Worm (Caenorhabditis elegans) whole organism, L1 larva: ENCODE data around the gene F21D12.2.
A peak's percentile ranks its signal among the peaks of the same experiment; 100 is the strongest.

Experiments used
- F16B12.6 ChIP-seq: fragments of 150-350 bp; optimal IDR thresholded peaks from 2 replicates; lab custom pipeline; 2014; ENCODE audit warnings: missing biosample characterization, missing genetic modification characterization
- aly-2 ChIP-seq: fragments of 150-350 bp; optimal IDR thresholded peaks from 2 replicates; lab custom pipeline; 2014; ENCODE audit warnings: missing biosample characterization, missing genetic modification characterization
- blmp-1 ChIP-seq: fragments of 150-350 bp; optimal IDR thresholded peaks from 2 replicates; lab custom pipeline; 2014; ENCODE audit warnings: missing biosample characterization, missing genetic modification characterization
- dpl-1 ChIP-seq, 3 experiments: fragments of 150-350 bp in 2 of 3; sonication (generic microtip) in 1 of 3; optimal IDR thresholded peaks; 2 replicates each; lab custom pipeline; 2014 to 2017; ENCODE audit warnings: missing biosample characterization in 3 of 3, missing genetic modification characterization in 3 of 3, missing genetic modification reagents in 3 of 3
- dsc-1 ChIP-seq: sonication (generic microtip); optimal IDR thresholded peaks from 2 replicates; lab custom pipeline; 2016; ENCODE audit warnings: mild to moderate bottlenecking, missing genetic modification characterization, missing compliant biosample characterization
- efl-1 ChIP-seq, 4 experiments: fragments of 150-350 bp; optimal IDR thresholded peaks in 3 of 4; peaks in 1 of 4; 1 replicate in 1 of 4; 2 replicates in 3 of 4; lab custom pipeline; 2014; ENCODE audit warnings: missing biosample characterization in 2 of 4, missing genetic modification characterization in 2 of 4, missing genetic modification reagents in 2 of 4
- efl-3 ChIP-seq: fragments of 200-800 bp; sonication (Bioruptor generic); optimal IDR thresholded peaks from 2 replicates; lab custom pipeline; 2018; ENCODE audit warnings: mild to moderate bottlenecking, missing genetic modification characterization, missing compliant biosample characterization
- elt-3 ChIP-seq, 6 experiments: fragments of 150-350 bp in 1 of 6; sonication (generic microtip); optimal IDR thresholded peaks; 2 replicates each; lab custom pipeline; 2017 to 2018; ENCODE audit warnings: missing biosample characterization in 6 of 6, missing genetic modification characterization in 6 of 6, inconsistent platforms in 1 of 6
- fkh-4 ChIP-seq: sonication (generic microtip); optimal IDR thresholded peaks from 2 replicates; lab custom pipeline; 2016; ENCODE audit warnings: missing compliant biosample characterization, missing genetic modification characterization, borderline replicate concordance
- fkh-8 ChIP-seq: sonication (generic microtip); optimal IDR thresholded peaks from 2 replicates; lab custom pipeline; 2016; ENCODE audit warnings: mild to moderate bottlenecking, missing genetic modification characterization, missing compliant biosample characterization
- grh-1 ChIP-seq: fragments of 200-800 bp; sonication (Bioruptor generic); IDR thresholded peaks from 2 replicates; pipeline ENCODE4 v1.3.6; 2022; ENCODE audit warnings: missing genetic modification reagents, missing genetic modification characterization, missing compliant biosample characterization
- hlh-4 ChIP-seq: sonication (generic microtip); optimal IDR thresholded peaks from 2 replicates; lab custom pipeline; 2016; ENCODE audit warnings: mild to moderate bottlenecking, missing genetic modification characterization, missing compliant biosample characterization
- lin-13 ChIP-seq: fragments of 150-350 bp; optimal IDR thresholded peaks from 2 replicates; lab custom pipeline; 2014; ENCODE audit warnings: missing biosample characterization, missing genetic modification reagents, missing genetic modification characterization
- lin-14 ChIP-seq: fragments of 200-800 bp; sonication (Bioruptor generic); optimal IDR thresholded peaks from 2 replicates; lab custom pipeline; 2018; ENCODE audit warnings: mild to moderate bottlenecking, missing genetic modification characterization, moderate library complexity, missing compliant biosample characterization
- lin-35 ChIP-seq, 2 experiments: fragments of 150-350 bp; optimal IDR thresholded peaks; 2 replicates each; lab custom pipeline; 2014; ENCODE audit warnings: missing biosample characterization in 2 of 2, missing genetic modification characterization in 2 of 2, missing genetic modification reagents in 2 of 2
- lsy-2 ChIP-seq, 2 experiments: fragments of 150-350 bp; optimal IDR thresholded peaks; 2 replicates each; lab custom pipeline; 2014; ENCODE audit warnings: missing biosample characterization in 2 of 2, missing genetic modification characterization in 2 of 2
- mdl-1 ChIP-seq, 2 experiments: fragments of 150-350 bp; optimal IDR thresholded peaks; 2 replicates each; lab custom pipeline; 2014 to 2017; ENCODE audit warnings: missing biosample characterization in 2 of 2, missing genetic modification characterization in 2 of 2, inconsistent platforms in 1 of 2
- nhr-19 ChIP-seq: fragments of 200-800 bp; sonication (Bioruptor generic); conservative IDR thresholded peaks from 2 replicates; pipeline ENCODE4 v1.3.6; 2022; ENCODE audit warnings: missing genetic modification characterization, missing compliant biosample characterization
- nhr-20 ChIP-seq: sonication (generic microtip); optimal IDR thresholded peaks from 2 replicates; lab custom pipeline; 2016; ENCODE audit warnings: mild to moderate bottlenecking, missing genetic modification characterization, missing compliant biosample characterization
- nhr-237 ChIP-seq: fragments of 150-350 bp; optimal IDR thresholded peaks from 2 replicates; lab custom pipeline; 2014; ENCODE audit warnings: missing biosample characterization, missing genetic modification characterization
- nhr-47 ChIP-seq: sonication (generic microtip); optimal IDR thresholded peaks from 2 replicates; lab custom pipeline; 2016; ENCODE audit warnings: mild to moderate bottlenecking, missing genetic modification characterization, moderate library complexity, missing compliant biosample characterization
- nhr-71 ChIP-seq: sonication (generic microtip); optimal IDR thresholded peaks from 2 replicates; lab custom pipeline; 2016; ENCODE audit warnings: mild to moderate bottlenecking, missing genetic modification characterization, moderate library complexity, missing compliant biosample characterization
- nhr-77 ChIP-seq: fragments of 150-350 bp; optimal IDR thresholded peaks from 2 replicates; lab custom pipeline; 2014; ENCODE audit warnings: missing biosample characterization, missing genetic modification characterization
- nhr-85 ChIP-seq: sonication (generic microtip); peaks from one replicate; lab custom pipeline; 2016; ENCODE audit warnings: missing genetic modification characterization, inconsistent platforms, missing compliant biosample characterization
- nhr-90 ChIP-seq: sonication (generic microtip); optimal IDR thresholded peaks from 2 replicates; lab custom pipeline; 2016; ENCODE audit warnings: mild to moderate bottlenecking, missing genetic modification characterization, missing compliant biosample characterization; ENCODE audit not compliant: poor library complexity
- pag-3 ChIP-seq: sonication (generic microtip); optimal IDR thresholded peaks from 2 replicates; lab custom pipeline; 2017; ENCODE audit warnings: missing genetic modification characterization, mild to moderate bottlenecking, missing compliant biosample characterization, antibody characterized with exemption, borderline replicate concordance; ENCODE audit not compliant: insufficient read depth
- snu-23 ChIP-seq: sonication (generic microtip); optimal IDR thresholded peaks from 2 replicates; lab custom pipeline; 2016; ENCODE audit warnings: missing genetic modification characterization, missing compliant biosample characterization
- sup-37 ChIP-seq: fragments of 200-800 bp; sonication (Bioruptor generic); optimal IDR thresholded peaks from 2 replicates; lab custom pipeline; 2018; ENCODE audit warnings: mild to moderate bottlenecking, missing genetic modification characterization, missing compliant biosample characterization
- tbx-2 ChIP-seq: sonication (generic microtip); optimal IDR thresholded peaks from 2 replicates; lab custom pipeline; 2016; ENCODE audit warnings: missing genetic modification characterization, missing compliant biosample characterization
- unc-130 ChIP-seq: fragments of 150-350 bp; optimal IDR thresholded peaks from 2 replicates; lab custom pipeline; 2017; ENCODE audit warnings: missing biosample characterization, missing genetic modification characterization, inconsistent platforms
- unc-86 ChIP-seq: sonication (generic microtip); optimal IDR thresholded peaks from 2 replicates; lab custom pipeline; 2016; ENCODE audit warnings: missing genetic modification characterization, missing compliant biosample characterization
- zag-1 ChIP-seq: fragments of 150-350 bp; optimal IDR thresholded peaks from 2 replicates; lab custom pipeline; 2014; ENCODE audit warnings: missing biosample characterization, missing genetic modification characterization
- ztf-11 ChIP-seq, 2 experiments: sonication (generic microtip); optimal IDR thresholded peaks; 2 replicates each; lab custom pipeline; 2016 to 2017; ENCODE audit warnings: missing genetic modification characterization in 2 of 2, missing biosample characterization in 1 of 2, missing compliant biosample characterization in 1 of 2

Gene F21D12.2

ce11 chrII:7338995-7339394 lies 21.4 kb downstream of the F21D12.2 start, which contains the start of gene nhr-21 (continued):
- TF ChIP-seq nhr-237 (tag; lab: Kevin White, UChicago) (no peak), efl-1 (optimal IDR thresholded peaks at IDR 0.05; lab: Kevin White, UChicago) (no peak), efl-1 (GFP tag; optimal IDR thresholded peaks at IDR 0.05 in 1 of 2; lab: Kevin White, UChicago) (no peak)

ce11 chrII:7340703-7341102 lies 23.1 kb downstream of the F21D12.2 start:
- TF ChIP-seq elt-3 (tag; optimal IDR thresholded peaks at IDR 0.05; lab: Kevin White, UChicago) = no peak
- TF ChIP-seq F16B12.6 (tag; lab: Kevin White, UChicago) = no peak
- no peak for TF ChIP-seq pag-3 (tag; lab: Kevin White, UChicago)
- no peak for TF ChIP-seq lin-35 (GFP tag; optimal IDR thresholded peaks at IDR 0.05; lab: Kevin White, UChicago)
- no peak for TF ChIP-seq nhr-71 (tag; lab: Kevin White, UChicago)

- TF ChIP-seq nhr-77 (tag; lab: Kevin White, UChicago) (no peak), nhr-85 (tag; lab: Kevin White, UChicago) (peak; percentile 90), nhr-47 (tag; lab: Kevin White, UChicago) (peak; percentile 19), lsy-2 (tag; optimal IDR thresholded peaks at IDR 0.05; lab: Kevin White, UChicago) (no peak), mdl-1 (tag; optimal IDR thresholded peaks at IDR 0.05; lab: Kevin White, UChicago) (peak in 1 of 2 experiments; percentile 16), aly-2 (no peak), fkh-8 (peak; percentile 57), dsc-1 (peak; percentile 24), nhr-19 (GFP tag; lab: Robert Waterston, UW) (peak; percentile 19; the same call in 1 of the 2 replicates), efl-1 (optimal IDR thresholded peaks at IDR 0.05; lab: Kevin White, UChicago) (no peak), efl-1 (GFP tag; optimal IDR thresholded peaks at IDR 0.05 in 1 of 2; lab: Kevin White, UChicago) (peak in 1 of 2 experiments; percentile 87), blmp-1 (peak; percentile 60), nhr-71 (tag; lab: Kevin White, UChicago) (peak; percentile 19), lin-13 (GFP tag; lab: Kevin White, UChicago) (no peak), nhr-20 (tag; lab: Kevin White, UChicago) (peak; percentile 41), elt-3 (tag; optimal IDR thresholded peaks at IDR 0.05; lab: Kevin White, UChicago) (peak in 1 of 6 experiments; percentile 55)
These were observed 24.2 kb downstream of the F21D12.2 start for ce11 chrII:7341572-7342303.

ce11 chrII:7342884-7343283 lies 25.3 kb downstream of the F21D12.2 start:
- TF ChIP-seq lin-13 (GFP tag; lab: Kevin White, UChicago) (peak; percentile 39), dpl-1 (GFP tag; optimal IDR thresholded peaks at IDR 0.05; lab: Kevin White, UChicago) (peak in 1 of 3 experiments; percentile 13), hlh-4 (no peak), lin-35 (GFP tag; optimal IDR thresholded peaks at IDR 0.05; lab: Kevin White, UChicago) (peak in 1 of 2 experiments; percentile 63), unc-86 (tag; lab: Kevin White, UChicago) (no peak), efl-3 (GFP tag; lab: Kevin White, UChicago) (no peak), unc-130 (tag; lab: Kevin White, UChicago) (peak; percentile 72), nhr-19 (GFP tag; lab: Robert Waterston, UW) (peak; percentile 92), ztf-11 (tag; optimal IDR thresholded peaks at IDR 0.05; lab: Kevin White, UChicago) (no peak), fkh-8 (no peak), elt-3 (tag; optimal IDR thresholded peaks at IDR 0.05; lab: Kevin White, UChicago) (peak; percentile 63 to 86 (median 76)), lin-14 (peak; percentile 50), nhr-90 (tag; lab: Kevin White, UChicago) (peak; percentile 65), tbx-2 (tag; lab: Kevin White, UChicago) (peak; percentile 65), snu-23 (GFP tag; lab: Kevin White, UChicago) (peak; percentile 62), sup-37 (GFP tag; lab: Kevin White, UChicago) (no peak), mdl-1 (tag; optimal IDR thresholded peaks at IDR 0.05; lab: Kevin White, UChicago) (peak in 1 of 2 experiments; percentile 85), F16B12.6 (tag; lab: Kevin White, UChicago) (no peak), pag-3 (tag; lab: Kevin White, UChicago) (no peak), nhr-20 (tag; lab: Kevin White, UChicago) (peak; percentile 81), grh-1 (GFP tag; lab: Robert Waterston, UW) (0 out of 2 replicates have a peak, but pooled peaks have one; percentile 17), nhr-85 (tag; lab: Kevin White, UChicago) (peak; percentile 94), fkh-4 (no peak), blmp-1 (peak; percentile 86), zag-1 (tag; lab: Kevin White, UChicago) (no peak), nhr-77 (tag; lab: Kevin White, UChicago) (no peak), lsy-2 (tag; optimal IDR thresholded peaks at IDR 0.05; lab: Kevin White, UChicago) (peak in 1 of 2 experiments; percentile 18), nhr-71 (tag; lab: Kevin White, UChicago) (peak; percentile 71)
